2 fruit fly cellular contexts compared by ENCODE assay signal in the genomic region with DNA sequence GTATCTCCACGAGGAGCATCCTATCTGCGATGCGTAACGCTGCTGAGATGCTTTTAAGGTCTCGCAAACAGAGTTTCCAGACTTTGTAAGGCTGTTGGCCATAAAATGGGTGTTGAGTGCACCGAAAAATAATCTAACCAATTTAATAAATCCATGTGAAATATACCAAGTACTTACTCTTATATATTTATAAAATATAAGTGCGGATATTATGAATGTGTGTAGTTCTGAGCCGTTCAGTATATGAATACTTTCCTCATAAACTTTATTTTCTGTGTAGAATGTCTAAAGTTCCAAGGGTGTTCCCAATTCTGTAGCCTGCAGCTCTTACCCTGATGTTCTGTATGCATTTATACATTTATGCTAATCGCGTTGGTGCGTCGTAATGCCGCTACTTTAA.
TF ChIP-seq lines count a peak whose summit lies in the region.

No protein-coding gene starts in this region.

TF ChIP-seq in whole organism, prepupa, 60 proteins besides CTCF, POLR2A, EP300 and RAD21 (continues in another document):
- TF ChIP-seq svp (GFP tag; lab: Kevin White, UChicago) (no peak), CG11902 (GFP tag; optimal IDR thresholded peaks at IDR 0.05; lab: Kevin White, UChicago) (no peak), esn (GFP tag; optimal IDR thresholded peaks at IDR 0.05; lab: Kevin White, UChicago) (no peak), net (GFP tag; optimal IDR thresholded peaks at IDR 0.05; lab: Kevin White, UChicago) (no peak), CG15336 (GFP tag; IDR thresholded peaks at IDR 0.05; lab: Robert Waterston, UW) (0 out of 2 replicates have a peak, but pooled peaks have one; percentile 24), Eip93F (GFP tag; optimal IDR thresholded peaks at IDR 0.05; lab: Kevin White, UChicago) (no peak), acj6 (GFP tag; optimal IDR thresholded peaks at IDR 0.05; lab: Kevin White, UChicago) (peak; percentile 22), CG4318 (GFP tag; optimal IDR thresholded peaks at IDR 0.05; lab: Kevin White, UChicago) (no peak), CG8319 (GFP tag; optimal IDR thresholded peaks at IDR 0.05; lab: Kevin White, UChicago) (no peak), CG8632 (GFP tag; optimal IDR thresholded peaks at IDR 0.05; lab: Kevin White, UChicago) (no peak), ss (GFP tag; optimal IDR thresholded peaks at IDR 0.05; lab: Kevin White, UChicago) (peak; percentile 12 to 16), CG9139 (GFP tag; optimal IDR thresholded peaks at IDR 0.05; lab: Kevin White, UChicago) (no peak), CG32006 (GFP tag; optimal IDR thresholded peaks at IDR 0.05; lab: Kevin White, UChicago) (peak; percentile 10), Ets96B (tag; optimal IDR thresholded peaks at IDR 0.05; lab: Kevin White, UChicago) (peak; percentile 35), Hr39 (GFP tag; optimal IDR thresholded peaks at IDR 0.05; lab: Kevin White, UChicago) (no peak), CG1621 (tag; optimal IDR thresholded peaks at IDR 0.05; lab: Kevin White, UChicago) (no peak), Lpt (GFP tag; optimal IDR thresholded peaks at IDR 0.05; lab: Kevin White, UChicago) (no peak), spab (GFP tag; optimal IDR thresholded peaks at IDR 0.05; lab: Kevin White, UChicago) (peak; percentile 15), Blimp-1 (GFP tag; optimal IDR thresholded peaks at IDR 0.05; lab: Kevin White, UChicago) (no peak), OdsH (GFP tag; optimal IDR thresholded peaks at IDR 0.05; lab: Kevin White, UChicago) (peak; percentile 14), Hr38 (GFP tag; optimal IDR thresholded peaks at IDR 0.05; lab: Kevin White, UChicago) (no peak), achi (GFP tag; optimal IDR thresholded peaks at IDR 0.05; lab: Kevin White, UChicago) (no peak), Sox15 (GFP tag; optimal IDR thresholded peaks at IDR 0.05; lab: Kevin White, UChicago) (no peak), Sox102F (GFP tag; optimal IDR thresholded peaks at IDR 0.05; lab: Kevin White, UChicago) (no peak), topi (GFP tag; optimal IDR thresholded peaks at IDR 0.05; lab: Kevin White, UChicago) (no peak), lz (GFP tag; optimal IDR thresholded peaks at IDR 0.05; lab: Kevin White, UChicago) (no peak), CG10631 (GFP tag; optimal IDR thresholded peaks at IDR 0.05; lab: Kevin White, UChicago) (peak; percentile 28), CG3919 (GFP tag; optimal IDR thresholded peaks at IDR 0.05; lab: Kevin White, UChicago) (peak; percentile 10), CG16779 (tag; optimal IDR thresholded peaks at IDR 0.05; lab: Kevin White, UChicago) (no peak), CG3032 (tag; optimal IDR thresholded peaks at IDR 0.05; lab: Kevin White, UChicago) (peak; percentile 37), CG8119 (GFP tag; IDR thresholded peaks at IDR 0.05; lab: Robert Waterston, UW) (peak; percentile 32; the same call in 1 of the 3 replicates), dsx (GFP tag; optimal IDR thresholded peaks at IDR 0.05; lab: Kevin White, UChicago; ENCODE audit: poor library complexity, severe bottlenecking) (peak; percentile 76), CG6854 (GFP tag; optimal IDR thresholded peaks at IDR 0.05; lab: Kevin White, UChicago) (no peak), CG11762 (GFP tag; optimal IDR thresholded peaks at IDR 0.05; lab: Kevin White, UChicago; ENCODE audit: insufficient read depth) (no peak), Met (GFP tag; optimal IDR thresholded peaks at IDR 0.05; lab: Kevin White, UChicago) (peak; percentile 20), CG6276 (GFP tag; optimal IDR thresholded peaks at IDR 0.05; lab: Kevin White, UChicago) (no peak), dac (GFP tag; optimal IDR thresholded peaks at IDR 0.05; lab: Kevin White, UChicago) (no peak), Gug (GFP tag; IDR thresholded peaks at IDR 0.05; lab: Robert Waterston, UW) (no peak), CG34406 (GFP tag; optimal IDR thresholded peaks at IDR 0.05; lab: Kevin White, UChicago) (no peak), Ets21C (GFP tag; optimal IDR thresholded peaks at IDR 0.05; lab: Kevin White, UChicago) (no peak), CG10669 (GFP tag; optimal IDR thresholded peaks at IDR 0.05; lab: Kevin White, UChicago) (peak; percentile 28), salr (GFP tag; optimal IDR thresholded peaks at IDR 0.05; lab: Kevin White, UChicago) (no peak), Eip78C (GFP tag; lab: Kevin White, UChicago) (peak; percentile 72), Sox14 (GFP tag; optimal IDR thresholded peaks at IDR 0.05; lab: Kevin White, UChicago) (no peak), CG31627 (GFP tag; optimal IDR thresholded peaks at IDR 0.05; lab: Kevin White, UChicago) (no peak)

TF ChIP-seq in whole organism, pupa, 21 proteins besides CTCF, POLR2A, EP300 and RAD21:
- TF ChIP-seq CG8159 (tag; optimal IDR thresholded peaks at IDR 0.05; lab: Kevin White, UChicago) (peak; percentile 62), CG12605 (GFP tag; IDR thresholded peaks at IDR 0.05; lab: Robert Waterston, UW) (no peak), rn (GFP tag; IDR thresholded peaks at IDR 0.05; lab: Robert Waterston, UW) (no peak), CG13204 (GFP tag; optimal IDR thresholded peaks at IDR 0.05; lab: Kevin White, UChicago) (no peak), Snoo (tag; optimal IDR thresholded peaks at IDR 0.05; lab: Kevin White, UChicago) (no peak), CG34367 (tag; optimal IDR thresholded peaks at IDR 0.05; lab: Kevin White, UChicago) (peak; percentile 39), CG32121 (GFP tag; IDR thresholded peaks at IDR 0.05; lab: Robert Waterston, UW) (no peak), fd96Ca (GFP tag; IDR thresholded peaks at IDR 0.05; lab: Robert Waterston, UW) (no peak), gl (tag; optimal IDR thresholded peaks at IDR 0.05; lab: Kevin White, UChicago) (no peak), Ets98B (GFP tag; IDR thresholded peaks at IDR 0.05; lab: Robert Waterston, UW) (no peak), Pif1A (GFP tag; optimal IDR thresholded peaks at IDR 0.05; lab: Kevin White, UChicago) (no peak), CG4496 (GFP tag; IDR thresholded peaks at IDR 0.05; lab: Robert Waterston, UW) (no peak), CG17806 (tag; optimal IDR thresholded peaks at IDR 0.05; lab: Kevin White, UChicago) (peak; percentile 50), CG15710 (tag; optimal IDR thresholded peaks at IDR 0.05; lab: Kevin White, UChicago) (peak; percentile 51), CG10348 (GFP tag; IDR thresholded peaks at IDR 0.05; lab: Robert Waterston, UW) (no peak), Pif1B (GFP tag; optimal IDR thresholded peaks at IDR 0.05; lab: Kevin White, UChicago) (no peak), CG14655 (GFP tag; optimal IDR thresholded peaks at IDR 0.05; lab: Kevin White, UChicago) (peak; percentile 51), CG8301 (tag; optimal IDR thresholded peaks at IDR 0.05; lab: Kevin White, UChicago) (peak; percentile 20), D1 (tag; optimal IDR thresholded peaks at IDR 0.05; lab: Kevin White, UChicago) (no peak), CG9948 (tag; optimal IDR thresholded peaks at IDR 0.05; lab: Kevin White, UChicago) (peak; percentile 51), EcR (GFP tag; optimal IDR thresholded peaks at IDR 0.05; lab: Kevin White, UChicago) (no peak)
TF ChIP-seq in whole organism, pupa: peak in this region for 7.
